Worm (Caenorhabditis elegans) whole organism, young adult: ENCODE data around the gene crb-3.

Source experiments
- B0261.1 ChIP-seq: sonication (generic microtip); optimal IDR thresholded peaks from 2 replicates; lab custom pipeline; 2016; ENCODE audit warnings: mild to moderate bottlenecking, missing genetic modification characterization, moderate library complexity, missing compliant biosample characterization
- D2030.7 ChIP-seq: fragments of 200-800 bp; sonication (Bioruptor generic); IDR thresholded peaks from 2 replicates; pipeline ENCODE4 v1.3.6; 2022; ENCODE audit warnings: missing genetic modification reagents, missing genetic modification characterization, missing compliant biosample characterization
- F33H1.4 ChIP-seq: fragments of 200-800 bp; sonication (Bioruptor generic); IDR thresholded peaks from 2 replicates; pipeline ENCODE4 v1.3.6; 2022; ENCODE audit warnings: missing genetic modification reagents, missing genetic modification characterization, missing compliant biosample characterization
- F37B4.10 ChIP-seq: fragments of 200-800 bp; sonication (Bioruptor generic); IDR thresholded peaks from 2 replicates; pipeline ENCODE4 v1.3.6; 2022; ENCODE audit warnings: missing genetic modification characterization, missing compliant biosample characterization
- F52B5.7 ChIP-seq: sonication (generic microtip); optimal IDR thresholded peaks from 2 replicates; lab custom pipeline; 2016; ENCODE audit warnings: mild to moderate bottlenecking, missing genetic modification characterization, missing compliant biosample characterization
- F55B11.4 ChIP-seq: sonication (generic microtip); optimal IDR thresholded peaks from 2 replicates; lab custom pipeline; 2016; ENCODE audit warnings: missing compliant biosample characterization, missing genetic modification characterization, borderline replicate concordance; ENCODE audit not compliant: insufficient read depth
- F57A8.1 ChIP-seq: fragments of 200-800 bp; sonication (Bioruptor generic); optimal IDR thresholded peaks from 2 replicates; lab custom pipeline; 2018; ENCODE audit warnings: mild to moderate bottlenecking, missing genetic modification characterization, moderate library complexity, missing compliant biosample characterization
- F57C9.4 ChIP-seq: sonication (generic microtip); optimal IDR thresholded peaks from 2 replicates; lab custom pipeline; 2017; ENCODE audit warnings: mild to moderate bottlenecking, missing genetic modification characterization, missing compliant biosample characterization
- K12H6.12 ChIP-seq: fragments of 200-800 bp; sonication (Bioruptor generic); optimal IDR thresholded peaks from 2 replicates; lab custom pipeline; 2018; ENCODE audit warnings: mild to moderate bottlenecking, missing genetic modification characterization, missing compliant biosample characterization
- T26A5.8 ChIP-seq: sonication (generic microtip); optimal IDR thresholded peaks from 2 replicates; lab custom pipeline; 2016; ENCODE audit warnings: missing genetic modification characterization, missing compliant biosample characterization
- Y56A3A.18 ChIP-seq: fragments of 200-800 bp; sonication (Bioruptor generic); IDR thresholded peaks from 2 replicates; pipeline ENCODE4 v1.3.6; 2022; ENCODE audit warnings: missing genetic modification reagents, missing genetic modification characterization, missing compliant biosample characterization
- Y67H2A.10 ChIP-seq: fragments of 200-800 bp; sonication (Bioruptor generic); conservative IDR thresholded peaks from 2 replicates; pipeline ENCODE4 v1.3.6; 2022; ENCODE audit warnings: missing genetic modification reagents, missing genetic modification characterization, missing compliant biosample characterization
- ZK185.1 ChIP-seq: sonication (generic microtip); optimal IDR thresholded peaks from 2 replicates; lab custom pipeline; 2016; ENCODE audit warnings: mild to moderate bottlenecking, missing genetic modification characterization, missing compliant biosample characterization; ENCODE audit not compliant: poor library complexity, severe bottlenecking
- attf-3 ChIP-seq: fragments of 200-800 bp; sonication (Bioruptor generic); conservative IDR thresholded peaks from 2 replicates; pipeline ENCODE4 v1.3.6; 2022; ENCODE audit warnings: missing genetic modification reagents, missing genetic modification characterization, missing compliant biosample characterization
- cebp-1 ChIP-seq, 2 experiments: fragments of 200-800 bp in 1 of 2; sonication (Bioruptor generic) in 1 of 2; sonication (generic microtip) in 1 of 2; IDR thresholded peaks in 1 of 2; optimal IDR thresholded peaks in 1 of 2; 2 replicates each; pipeline versions ENCODE4 v1.3.6 to Lab custom; 2017 to 2022; ENCODE audit warnings: missing compliant biosample characterization in 2 of 2, missing genetic modification characterization in 2 of 2, mild to moderate bottlenecking in 1 of 2, missing genetic modification reagents in 1 of 2, moderate library complexity in 1 of 2
- ceh-27 ChIP-seq: fragments of 200-800 bp; sonication (Bioruptor generic); optimal IDR thresholded peaks from 2 replicates; lab custom pipeline; 2018; ENCODE audit warnings: mild to moderate bottlenecking, missing genetic modification characterization, moderate library complexity, missing compliant biosample characterization
- chd-7 ChIP-seq: sonication (generic microtip); optimal IDR thresholded peaks from 2 replicates; lab custom pipeline; 2016; ENCODE audit warnings: mild to moderate bottlenecking, missing genetic modification characterization, moderate library complexity, missing compliant biosample characterization
- dpff-1 ChIP-seq: sonication (generic microtip); optimal IDR thresholded peaks from 2 replicates; lab custom pipeline; 2017; ENCODE audit warnings: mild to moderate bottlenecking, missing genetic modification characterization, missing compliant biosample characterization
- dpl-1 ChIP-seq: fragments of 150-350 bp; optimal IDR thresholded peaks from 2 replicates; lab custom pipeline; 2014; ENCODE audit warnings: missing biosample characterization, missing genetic modification reagents, missing genetic modification characterization
- efl-1 ChIP-seq: fragments of 150-350 bp; optimal IDR thresholded peaks from 2 replicates; lab custom pipeline; 2014; ENCODE audit warnings: missing biosample characterization, missing genetic modification reagents, missing genetic modification characterization
- egl-44 ChIP-seq: fragments of 200-800 bp; sonication (Bioruptor generic); IDR thresholded peaks from 2 replicates; pipeline ENCODE4 v1.3.6; 2022; ENCODE audit warnings: missing genetic modification reagents, missing genetic modification characterization, missing compliant biosample characterization
- ekl-4 ChIP-seq: fragments of 200-800 bp; sonication (Bioruptor generic); IDR thresholded peaks from 2 replicates; pipeline ENCODE4 v1.3.6; 2022; ENCODE audit warnings: missing genetic modification reagents, missing genetic modification characterization, missing compliant biosample characterization
- ets-4 ChIP-seq: fragments of 200-800 bp; sonication (Bioruptor generic); optimal IDR thresholded peaks from 2 replicates; lab custom pipeline; 2018; ENCODE audit warnings: mild to moderate bottlenecking, missing genetic modification characterization, missing compliant biosample characterization
- fkh-3 ChIP-seq: sonication (generic microtip); optimal IDR thresholded peaks from 2 replicates; lab custom pipeline; 2016; ENCODE audit warnings: mild to moderate bottlenecking, missing genetic modification characterization, missing compliant biosample characterization
- let-526 ChIP-seq: fragments of 200-800 bp; sonication (Bioruptor generic); IDR thresholded peaks from 2 replicates; pipeline ENCODE4 v1.3.6; 2022; ENCODE audit warnings: missing genetic modification reagents, missing genetic modification characterization, missing compliant biosample characterization
- let-607 ChIP-seq, 2 experiments: fragments of 200-800 bp in 1 of 2; sonication (Bioruptor generic) in 1 of 2; sonication (generic microtip) in 1 of 2; optimal IDR thresholded peaks; 2 replicates each; lab custom pipeline; 2016 to 2018; ENCODE audit warnings: mild to moderate bottlenecking in 2 of 2, missing compliant biosample characterization in 2 of 2, missing genetic modification characterization in 2 of 2, moderate library complexity in 2 of 2, missing genotype in 1 of 2
- lin-40 ChIP-seq: sonication (generic microtip); optimal IDR thresholded peaks from 2 replicates; lab custom pipeline; 2016; ENCODE audit warnings: missing genetic modification characterization, mild to moderate bottlenecking, missing compliant biosample characterization, missing genotype, missing genetic modification reagents
- lsl-1 ChIP-seq: fragments of 200-800 bp; sonication (Bioruptor generic); optimal IDR thresholded peaks from 2 replicates; lab custom pipeline; 2018; ENCODE audit warnings: mild to moderate bottlenecking, missing genetic modification characterization, moderate library complexity, missing compliant biosample characterization
- mcd-1 ChIP-seq: fragments of 200-800 bp; sonication (Bioruptor generic); IDR thresholded peaks from 2 replicates; pipeline ENCODE4 v1.3.6; 2022; ENCODE audit warnings: missing genetic modification reagents, missing genetic modification characterization, missing compliant biosample characterization
- mxl-1 ChIP-seq: sonication (generic microtip); optimal IDR thresholded peaks from 2 replicates; lab custom pipeline; 2016; ENCODE audit warnings: missing genetic modification characterization, missing compliant biosample characterization
- nfya-1 ChIP-seq: sonication (generic microtip); optimal IDR thresholded peaks from 2 replicates; lab custom pipeline; 2017; ENCODE audit warnings: antibody characterized with exemption, missing compliant biosample characterization, missing genetic modification characterization, borderline replicate concordance; ENCODE audit not compliant: insufficient read depth
- nfya-2 ChIP-seq: fragments of 200-800 bp; sonication (Bioruptor generic); IDR thresholded peaks from 2 replicates; pipeline ENCODE4 v1.3.6; 2022; ENCODE audit warnings: missing genetic modification reagents, missing genetic modification characterization, missing compliant biosample characterization
- nhr-90 ChIP-seq: sonication (generic microtip); optimal IDR thresholded peaks from 2 replicates; lab custom pipeline; 2016; ENCODE audit warnings: missing genotype, mild to moderate bottlenecking, missing genetic modification characterization, missing compliant biosample characterization
- sdz-38 ChIP-seq: sonication (generic microtip); optimal IDR thresholded peaks from 2 replicates; lab custom pipeline; 2016; ENCODE audit warnings: missing genotype, missing genetic modification characterization, missing compliant biosample characterization
- sea-2 ChIP-seq: fragments of 200-800 bp; sonication (Bioruptor generic); IDR thresholded peaks from 2 replicates; pipeline ENCODE4 v1.3.6; 2022; ENCODE audit warnings: missing genetic modification characterization, missing compliant biosample characterization
- tbp1 ChIP-seq: fragments of 200-800 bp; sonication (Bioruptor generic); optimal IDR thresholded peaks from 2 replicates; lab custom pipeline; 2018; ENCODE audit warnings: mild to moderate bottlenecking, missing genetic modification characterization, missing compliant biosample characterization
- unc-62 ChIP-seq: fragments of 150-350 bp; optimal IDR thresholded peaks from 2 replicates; lab custom pipeline; 2014; ENCODE audit warnings: missing biosample characterization, missing genetic modification reagents, missing genetic modification characterization
- ztf-18 ChIP-seq: sonication (generic microtip); optimal IDR thresholded peaks from 2 replicates; lab custom pipeline; 2016; ENCODE audit warnings: missing genotype, mild to moderate bottlenecking, missing genetic modification characterization, missing compliant biosample characterization
- ztf-22 ChIP-seq: fragments of 200-800 bp; sonication (Bioruptor generic); optimal IDR thresholded peaks from 2 replicates; lab custom pipeline; 2018; ENCODE audit warnings: mild to moderate bottlenecking, missing genetic modification characterization, moderate library complexity, missing compliant biosample characterization
- ztf-25 ChIP-seq: fragments of 200-800 bp; sonication (Bioruptor generic); IDR thresholded peaks from 2 replicates; pipeline ENCODE4 v1.3.6; 2022; ENCODE audit warnings: missing genetic modification reagents, missing genetic modification characterization, missing compliant biosample characterization
- ztf-6 ChIP-seq: fragments of 200-800 bp; sonication (Bioruptor generic); IDR thresholded peaks from 2 replicates; pipeline ENCODE4 v1.3.6; 2022; ENCODE audit warnings: missing genetic modification reagents, missing genetic modification characterization, missing compliant biosample characterization

Gene crb-3

ce11 chrX:9170058-9170457 is 33.5 kb upstream of the crb-3 start:
- TF ChIP-seq ZK185.1 (tag; lab: Kevin White, UChicago) (no peak), mxl-1 (tag; lab: Kevin White, UChicago) (no peak), T26A5.8 (no peak), ztf-6 (GFP tag; lab: Robert Waterston, UW) (no peak), fkh-3 (tag; lab: Kevin White, UChicago) (no peak), Y56A3A.18 (GFP tag; lab: Robert Waterston, UW) (no peak), egl-44 (GFP tag; lab: Robert Waterston, UW) (no peak), B0261.1 (tag; lab: Kevin White, UChicago) (no peak), unc-62 (GFP tag; lab: Kevin White, UChicago) (no peak), F52B5.7 (tag; lab: Kevin White, UChicago) (no peak), efl-1 (no peak)
- TF ChIP-seq, all 124 proteins: peak for 0

- TF ChIP-seq cebp-1 (GFP tag; IDR thresholded peaks at IDR 0.05; lab: Robert Waterston, UW) (no peak), cebp-1 (tag; optimal IDR thresholded peaks at IDR 0.05; lab: Kevin White, UChicago) (no peak), attf-3 (GFP tag; lab: Robert Waterston, UW) (no peak), F57A8.1 (GFP tag; lab: Kevin White, UChicago) (no peak)
These were observed 32.3 kb upstream of the crb-3 start, which contains the start of gene B0563.1 for ce11 chrX:9171241-9171640. TSS of gene B0563.1 (plus strand) at chrX:9171541.

- TF ChIP-seq lsl-1 (no peak), sea-2 (no peak), mcd-1 (GFP tag; lab: Robert Waterston, UW) (no peak), dpl-1 (GFP tag; lab: Kevin White, UChicago) (no peak), ztf-6 (GFP tag; lab: Robert Waterston, UW) (no peak), K12H6.12 (tag; lab: Kevin White, UChicago) (no peak), let-607 (tag; optimal IDR thresholded peaks at IDR 0.05; lab: Kevin White, UChicago) (no peak), nfya-2 (GFP tag; lab: Robert Waterston, UW) (no peak), ztf-18 (tag; lab: Kevin White, UChicago) (no peak), tbp1 (no peak), F55B11.4 (no peak), lin-40 (no peak)
These were observed 31.3 kb upstream of the crb-3 start, which contains the start of gene B0563.18 for ce11 chrX:9172278-9172677. TSS of gene B0563.18 (plus strand) at chrX:9172578.

ce11 chrX:9172733-9173132 is 30.8 kb upstream of the crb-3 start:
- TF ChIP-seq ets-4 (GFP tag; lab: Kevin White, UChicago) = no peak
- TF ChIP-seq K12H6.12 (tag; lab: Kevin White, UChicago) = no peak
- TF ChIP-seq sdz-38 (tag; lab: Kevin White, UChicago) = no peak
- TF ChIP-seq F55B11.4 = no peak
- TF ChIP-seq chd-7 (tag; lab: Kevin White, UChicago) = no peak
- TF ChIP-seq Y67H2A.10 = no peak
- TF ChIP-seq unc-62 (GFP tag; lab: Kevin White, UChicago) = no peak
- TF ChIP-seq D2030.7 (GFP tag; lab: Robert Waterston, UW) = no peak
- TF ChIP-seq F33H1.4 (GFP tag; lab: Robert Waterston, UW) = no peak
- TF ChIP-seq nfya-1 = no peak
- TF ChIP-seq ztf-22 = no peak
- TF ChIP-seq ekl-4 (GFP tag; lab: Robert Waterston, UW) = no peak
- TF ChIP-seq ztf-25 (GFP tag; lab: Robert Waterston, UW) = no peak
- TF ChIP-seq ceh-27 (GFP tag; lab: Kevin White, UChicago) = no peak
- no peak for TF ChIP-seq F57C9.4 (tag; lab: Kevin White, UChicago)
- TF ChIP-seq F37B4.10 (GFP tag; lab: Robert Waterston, UW) = no peak
- no peak for TF ChIP-seq let-526 (GFP tag; lab: Robert Waterston, UW)
- no peak for TF ChIP-seq tbp1
- no peak for TF ChIP-seq nhr-90 (tag; lab: Kevin White, UChicago)
- TF ChIP-seq dpff-1 (tag; lab: Kevin White, UChicago) = no peak
